Fruit fly (Drosophila melanogaster) ovary, adult (tissue): ENCODE data around the gene Acsf2.

ENCODE experiments used
- CG17801 ChIP-seq: fragments of 200-800 bp; optimal IDR thresholded peaks from 2 replicates; lab custom pipeline; 2019; ENCODE audit warnings: missing biosample characterization, mild to moderate bottlenecking, missing genetic modification characterization, moderate library complexity; ENCODE audit not compliant: partially characterized antibody

The Acsf2 gene

DNA sequence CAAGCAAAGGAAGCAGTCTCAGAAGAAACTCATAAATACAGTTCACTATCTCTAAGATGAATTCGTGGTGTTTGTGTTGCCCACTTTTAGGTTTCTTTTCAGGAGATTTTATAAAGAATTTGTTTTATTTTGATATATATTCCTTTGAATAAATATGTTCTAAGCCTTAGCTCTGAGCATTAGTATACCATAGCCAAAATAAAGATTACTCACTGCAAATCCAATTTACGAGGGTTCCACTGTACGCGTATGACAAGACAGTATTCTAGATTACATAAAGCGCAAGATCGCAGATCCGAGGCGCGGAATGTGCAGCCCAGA is 49.4 kb downstream of the Acsf2 start:
- TF ChIP-seq CG17801 (GFP tag; lab: Kevin White, UChicago), result no peak

DNA sequence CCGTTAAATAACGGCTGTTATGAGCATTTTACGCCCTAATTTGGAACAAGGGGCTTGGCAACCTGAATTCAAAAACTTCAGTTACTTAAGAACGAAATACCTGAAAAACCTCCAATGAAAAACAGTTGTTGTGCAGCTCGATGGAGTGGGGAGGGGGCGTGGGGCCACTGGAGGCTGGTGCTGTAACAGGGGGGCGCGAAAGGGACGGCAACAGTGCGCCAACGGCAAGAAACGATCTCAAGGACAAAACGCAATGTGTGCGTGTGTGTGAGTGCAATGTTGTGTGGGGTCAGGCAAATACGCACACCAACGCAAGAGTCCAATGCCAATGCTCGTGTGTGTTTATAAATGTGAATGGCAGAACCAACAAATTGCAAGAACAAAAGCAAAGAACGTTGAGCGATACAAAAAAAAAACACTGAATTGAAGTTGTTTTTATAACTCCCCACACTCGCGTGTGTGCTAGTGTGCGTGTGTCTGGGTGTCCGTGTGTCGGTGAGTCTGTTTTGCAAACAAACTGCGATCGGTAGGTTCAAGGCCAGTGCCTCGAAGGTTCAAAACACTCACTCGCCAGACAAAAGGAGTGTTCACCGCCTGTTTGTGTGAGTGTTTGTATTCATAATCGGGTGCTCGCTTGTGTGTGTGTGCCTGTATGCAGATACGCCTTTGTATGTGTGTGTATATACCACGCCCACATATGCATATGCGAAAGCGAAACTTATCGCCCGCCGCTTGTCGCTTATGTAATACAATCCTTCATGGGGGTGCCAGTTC is 50.0 kb downstream of the Acsf2 start:
- TF ChIP-seq CG17801 (GFP tag; lab: Kevin White, UChicago), result no peak

DNA sequence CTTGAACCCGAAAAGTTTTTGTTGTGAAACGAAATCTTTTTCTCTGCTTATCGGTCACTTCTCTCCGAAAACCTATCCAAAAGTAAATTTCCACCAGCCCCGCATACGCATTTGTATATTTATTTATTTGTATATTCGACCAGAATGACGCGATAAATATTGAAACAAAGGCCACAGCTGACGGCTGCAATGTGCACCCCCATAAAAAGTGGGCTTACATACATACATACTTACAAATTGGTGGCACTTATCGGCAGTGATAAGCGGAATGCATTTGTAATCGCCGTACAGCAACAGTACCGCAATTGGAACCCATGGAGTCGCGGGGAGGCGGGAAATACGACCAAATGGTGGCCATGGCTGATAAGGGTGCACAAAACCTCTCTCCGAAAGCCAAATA is 50.8 kb downstream of the Acsf2 start:
- TF ChIP-seq CG17801 (GFP tag; lab: Kevin White, UChicago), result no peak

DNA sequence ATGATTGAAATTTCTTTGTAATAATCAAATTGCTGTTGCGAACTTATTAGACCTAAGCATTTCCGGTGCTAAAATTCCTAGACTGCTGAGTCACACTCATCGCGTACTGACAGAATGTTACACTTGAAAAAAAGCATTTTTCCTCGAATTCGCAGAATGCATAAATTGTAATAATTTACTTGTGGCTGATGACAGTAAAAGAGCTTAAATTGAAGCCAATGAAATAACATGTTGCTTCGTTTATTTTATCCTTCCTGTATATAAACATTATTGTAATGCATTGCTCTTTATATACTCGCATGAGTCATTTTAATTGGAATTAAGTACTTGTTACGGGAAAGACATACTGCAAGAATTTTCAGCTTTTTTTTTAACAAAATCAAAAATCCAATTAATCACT is 51.5 kb downstream of the Acsf2 start:
- TF ChIP-seq CG17801 (GFP tag; lab: Kevin White, UChicago), result no peak

DNA sequence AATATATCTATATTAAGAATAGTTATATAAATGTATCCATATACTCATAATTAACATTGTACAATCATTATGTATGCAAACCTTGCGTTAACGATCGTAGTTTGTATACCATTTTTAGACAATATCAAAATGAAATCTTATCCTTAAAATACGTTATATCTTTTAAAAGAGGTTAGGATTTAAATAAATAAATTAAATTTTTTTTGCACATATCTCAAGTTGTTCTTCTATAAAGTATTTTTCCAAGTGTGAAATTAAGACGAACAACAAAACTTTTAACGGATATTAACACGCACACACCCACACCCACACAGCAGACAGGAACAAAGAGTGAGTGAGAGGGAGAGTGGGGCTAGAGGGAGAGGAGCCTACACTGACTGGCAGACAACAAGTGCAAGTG is 52.1 kb downstream of the Acsf2 start:
- TF ChIP-seq CG17801 (GFP tag; lab: Kevin White, UChicago), result no peak
